Fruit fly (Drosophila melanogaster) whole organism, embryonic: ENCODE measurements around the gene spirit.

Experiments used
- Abd-B ChIP-seq: fragments of 200-800 bp; sonication (Bioruptor generic); optimal IDR thresholded peaks from 2 replicates; lab custom pipeline; 2018; ENCODE audit warnings: missing biosample characterization, mild to moderate bottlenecking, missing genetic modification characterization, moderate library complexity
- Asciz ChIP-seq: fragments of 200-800 bp; sonication (Bioruptor generic); optimal IDR thresholded peaks from 2 replicates; lab custom pipeline; 2017; ENCODE audit warnings: missing biosample characterization, mild to moderate bottlenecking, missing genetic modification characterization, missing genetic modification reagents
- C15 ChIP-seq: fragments of 200-800 bp; sonication (Bioruptor generic); IDR thresholded peaks from 3 replicates; pipeline ENCODE4 v1.3.6; 2022; ENCODE audit warnings: missing biosample characterization, missing genetic modification characterization
- CG10321 ChIP-seq: fragments of 200-800 bp; sonication (Bioruptor generic); IDR thresholded peaks from 2 replicates; pipeline ENCODE4 v1.3.6; 2022; ENCODE audit warnings: missing biosample characterization, missing genetic modification characterization
- CG11085 ChIP-seq: fragments of 200-800 bp; sonication (Bioruptor generic); IDR thresholded peaks from 2 replicates; pipeline ENCODE4 v1.3.6; 2022; ENCODE audit warnings: missing biosample characterization, missing genetic modification characterization
- CG11560 ChIP-seq: fragments of 200-800 bp; sonication (Bioruptor generic); IDR thresholded peaks from 3 replicates; pipeline ENCODE4 v1.3.6; 2022; ENCODE audit warnings: missing biosample characterization, missing genetic modification characterization
- CG14050 ChIP-seq: fragments of 200-800 bp; sonication (Bioruptor generic); IDR thresholded peaks from 3 replicates; pipeline ENCODE4 v1.3.6; 2022; ENCODE audit warnings: missing biosample characterization, missing genetic modification characterization
- CG14441 ChIP-seq: fragments of 200-800 bp; sonication (Bioruptor generic); IDR thresholded peaks from 2 replicates; pipeline ENCODE4 v1.3.6; 2022; ENCODE audit warnings: missing biosample characterization, missing genetic modification characterization
- CG14667 ChIP-seq: fragments of 200-800 bp; sonication (Bioruptor generic); IDR thresholded peaks from 2 replicates; pipeline ENCODE4 v1.3.6; 2022; ENCODE audit warnings: missing biosample characterization, missing genetic modification characterization
- CG16815 ChIP-seq: fragments of 200-800 bp; sonication (Bioruptor generic); optimal IDR thresholded peaks from 3 replicates; lab custom pipeline; 2017; ENCODE audit warnings: missing biosample characterization, mild to moderate bottlenecking, missing genetic modification characterization
- CG16863 ChIP-seq: fragments of 200-800 bp; sonication (Bioruptor generic); optimal IDR thresholded peaks from 3 replicates; lab custom pipeline; 2016; ENCODE audit warnings: missing biosample characterization, missing genetic modification characterization
- CG17361 ChIP-seq: fragments of 200-800 bp; sonication (Bioruptor generic); IDR thresholded peaks from 3 replicates; pipeline ENCODE4 v1.3.6; 2022; ENCODE audit warnings: missing biosample characterization, missing genetic modification characterization
- CG31388 ChIP-seq: fragments of 200-800 bp; sonication (Bioruptor generic); optimal IDR thresholded peaks from 2 replicates; lab custom pipeline; 2016; ENCODE audit warnings: missing biosample characterization, missing genetic modification characterization
- CG3281 ChIP-seq: fragments of 200-800 bp; sonication (Bioruptor generic); optimal IDR thresholded peaks from 3 replicates; lab custom pipeline; 2017; ENCODE audit warnings: missing biosample characterization, mild to moderate bottlenecking, missing genetic modification characterization
- CG42726 ChIP-seq: fragments of 200-800 bp; sonication (Bioruptor generic); IDR thresholded peaks from 2 replicates; pipeline ENCODE4 v1.3.6; 2022; ENCODE audit warnings: missing biosample characterization, missing genetic modification characterization; ENCODE audit not compliant: partially characterized antibody
- CG4328 ChIP-seq: fragments of 200-800 bp; sonication (Bioruptor generic); optimal IDR thresholded peaks from 3 replicates; lab custom pipeline; 2017; ENCODE audit warnings: missing biosample characterization, missing genetic modification reagents, missing genetic modification characterization
- CG4617 ChIP-seq: fragments of 200-800 bp; sonication (Bioruptor generic); optimal IDR thresholded peaks from 3 replicates; lab custom pipeline; 2016; ENCODE audit warnings: missing biosample characterization, missing genetic modification characterization, borderline replicate concordance
- CG4730 ChIP-seq: fragments of 200-800 bp; sonication (Bioruptor generic); IDR thresholded peaks from 2 replicates; pipeline ENCODE4 v1.3.6; 2022; ENCODE audit warnings: missing biosample characterization, missing genetic modification characterization
- CG5180 ChIP-seq: fragments of 200-800 bp; sonication (Bioruptor generic); optimal IDR thresholded peaks from 3 replicates; lab custom pipeline; 2017; ENCODE audit warnings: missing biosample characterization, missing genetic modification characterization, mild to moderate bottlenecking, moderate library complexity, missing genetic modification reagents
- CG5245 ChIP-seq: fragments of 200-800 bp; sonication (Bioruptor generic); optimal IDR thresholded peaks from 3 replicates; lab custom pipeline; 2016; ENCODE audit warnings: missing biosample characterization, missing genetic modification characterization
- CG6254 ChIP-seq: fragments of 200-800 bp; sonication (Bioruptor generic); optimal IDR thresholded peaks from 3 replicates; lab custom pipeline; 2017; ENCODE audit warnings: mild to moderate bottlenecking, missing biosample characterization, missing genetic modification reagents, missing genetic modification characterization
- CG6765 ChIP-seq: fragments of 200-800 bp; sonication (Bioruptor generic); optimal IDR thresholded peaks from 3 replicates; lab custom pipeline; 2017; ENCODE audit warnings: missing biosample characterization, mild to moderate bottlenecking, missing genetic modification characterization
- CG7271 ChIP-seq: fragments of 200-800 bp; sonication (Bioruptor generic); optimal IDR thresholded peaks from 2 replicates; lab custom pipeline; 2018; ENCODE audit warnings: missing biosample characterization, mild to moderate bottlenecking, missing genetic modification characterization, moderate library complexity
- CG7963 ChIP-seq: fragments of 200-800 bp; sonication (Bioruptor generic); IDR thresholded peaks from 3 replicates; pipeline ENCODE4 v1.3.6; 2022; ENCODE audit warnings: missing biosample characterization, missing genetic modification characterization; ENCODE audit not compliant: partially characterized antibody
- CG8765 ChIP-seq: fragments of 200-800 bp; sonication (Bioruptor generic); IDR thresholded peaks from 2 replicates; pipeline ENCODE4 v1.3.6; 2022; ENCODE audit warnings: missing biosample characterization, missing genetic modification characterization
- CG9876 ChIP-seq: fragments of 200-800 bp; sonication (Bioruptor generic); optimal IDR thresholded peaks from 2 replicates; lab custom pipeline; 2016; ENCODE audit warnings: missing biosample characterization, missing genetic modification characterization
- CTCF ChIP-seq: fragments of 200-800 bp; sonication (Bioruptor generic); optimal IDR thresholded peaks from 2 replicates; lab custom pipeline; 2017; ENCODE audit warnings: missing biosample characterization, mild to moderate bottlenecking, missing genetic modification characterization, moderate library complexity
- HLH4C ChIP-seq: fragments of 200-800 bp; sonication (Bioruptor generic); IDR thresholded peaks from 3 replicates; pipeline ENCODE4 v1.3.6; 2022; ENCODE audit warnings: missing biosample characterization, missing genetic modification characterization; ENCODE audit not compliant: partially characterized antibody
- HmgZ ChIP-seq: fragments of 200-800 bp; sonication (Bioruptor generic); optimal IDR thresholded peaks from 2 replicates; lab custom pipeline; 2018; ENCODE audit warnings: missing biosample characterization, mild to moderate bottlenecking, missing genetic modification characterization
- Hr3 ChIP-seq: fragments of 200-800 bp; sonication (Bioruptor generic); optimal IDR thresholded peaks from 3 replicates; lab custom pipeline; 2016; ENCODE audit warnings: missing biosample characterization, missing genetic modification characterization
- Hr39 ChIP-seq: fragments of >200 bp; optimal IDR thresholded peaks from 2 replicates; lab custom pipeline; 2017
- Mes4 ChIP-seq: fragments of 200-800 bp; sonication (Bioruptor generic); optimal IDR thresholded peaks from 2 replicates; lab custom pipeline; 2016; ENCODE audit warnings: missing biosample characterization, missing genetic modification characterization
- Neu2 ChIP-seq: fragments of 200-800 bp; sonication (Bioruptor generic); optimal IDR thresholded peaks from 3 replicates; lab custom pipeline; 2016; ENCODE audit warnings: missing biosample characterization, missing genetic modification characterization, borderline replicate concordance
- Nf-YA ChIP-seq: fragments of 200-800 bp; sonication (Bioruptor generic); IDR thresholded peaks from 2 replicates; pipeline ENCODE4 v1.3.6; 2022; ENCODE audit warnings: missing biosample characterization, missing genetic modification characterization
- Optix ChIP-seq: fragments of 200-800 bp; sonication (Bioruptor generic); IDR thresholded peaks from 3 replicates; pipeline ENCODE4 v1.3.6; 2022; ENCODE audit warnings: missing biosample characterization, missing genetic modification characterization
- Ssrp ChIP-seq: fragments of 200-800 bp; sonication (Bioruptor generic); optimal IDR thresholded peaks from 2 replicates; lab custom pipeline; 2018; ENCODE audit warnings: missing biosample characterization, mild to moderate bottlenecking, missing genetic modification characterization, moderate library complexity
- chm ChIP-seq: fragments of 200-800 bp; sonication (Bioruptor generic); IDR thresholded peaks from 2 replicates; pipeline ENCODE4 v1.3.6; 2022; ENCODE audit warnings: missing biosample characterization, missing genetic modification characterization
- gem ChIP-seq: fragments of 200-800 bp; sonication (Bioruptor generic); optimal IDR thresholded peaks from 2 replicates; lab custom pipeline; 2019; ENCODE audit warnings: missing biosample characterization, mild to moderate bottlenecking, missing genetic modification characterization, moderate library complexity
- gfzf ChIP-seq: fragments of 200-800 bp; sonication (Bioruptor generic); optimal IDR thresholded peaks from 2 replicates; lab custom pipeline; 2016; ENCODE audit warnings: missing biosample characterization, mild to moderate bottlenecking, missing genetic modification characterization, moderate library complexity
- ind ChIP-seq: fragments of 200-800 bp; sonication (Bioruptor generic); optimal IDR thresholded peaks from 3 replicates; lab custom pipeline; 2016; ENCODE audit warnings: missing biosample characterization, missing genetic modification characterization
- lbe ChIP-seq: fragments of 200-800 bp; sonication (Bioruptor generic); optimal IDR thresholded peaks from 2 replicates; lab custom pipeline; 2016; ENCODE audit warnings: missing biosample characterization, mild to moderate bottlenecking, missing genetic modification characterization
- pros ChIP-seq: fragments of 200-800 bp; sonication (Bioruptor generic); optimal IDR thresholded peaks from 3 replicates; lab custom pipeline; 2019; ENCODE audit warnings: missing biosample characterization, mild to moderate bottlenecking, missing genetic modification characterization, moderate library complexity
- ro ChIP-seq: fragments of 200-800 bp; sonication (Bioruptor generic); IDR thresholded peaks from 2 replicates; pipeline ENCODE4 v1.3.6; 2022; ENCODE audit warnings: missing biosample characterization, missing genetic modification characterization
- schlank ChIP-seq: fragments of 200-800 bp; sonication (Bioruptor generic); optimal IDR thresholded peaks from 2 replicates; lab custom pipeline; 2018; ENCODE audit warnings: missing biosample characterization, mild to moderate bottlenecking, missing genetic modification characterization
- seq ChIP-seq: fragments of 200-800 bp; sonication (Bioruptor generic); IDR thresholded peaks from 2 replicates; pipeline ENCODE4 v1.3.6; 2022; ENCODE audit warnings: missing biosample characterization, missing genetic modification characterization
- slou ChIP-seq: fragments of 200-800 bp; sonication (Bioruptor generic); optimal IDR thresholded peaks from 3 replicates; lab custom pipeline; 2016; ENCODE audit warnings: missing biosample characterization, missing genetic modification characterization
- tgo ChIP-seq: fragments of 200-800 bp; sonication (Bioruptor generic); IDR thresholded peaks from 3 replicates; pipeline ENCODE4 v1.3.6; 2022; ENCODE audit warnings: missing biosample characterization, missing genetic modification characterization
- tll ChIP-seq, 2 experiments: fragments of 200-800 bp in 1 of 2; fragments of >200 bp in 1 of 2; sonication (Bioruptor generic) in 1 of 2; optimal IDR thresholded peaks; 2 replicates each; lab custom pipeline; 2017 to 2019; ENCODE audit warnings: missing biosample characterization in 2 of 2, missing genetic modification characterization in 2 of 2, mild to moderate bottlenecking in 1 of 2, moderate library complexity in 1 of 2
- wdn ChIP-seq: fragments of 200-800 bp; sonication (Bioruptor generic); IDR thresholded peaks from 2 replicates; pipeline ENCODE4 v1.3.6; 2022; ENCODE audit warnings: missing biosample characterization, missing genetic modification characterization
- zf30C ChIP-seq: fragments of 200-800 bp; sonication (Bioruptor generic); optimal IDR thresholded peaks from 3 replicates; lab custom pipeline; 2018; ENCODE audit warnings: missing biosample characterization, mild to moderate bottlenecking, missing genetic modification characterization

spirit gene

dm6 chrX:8573744-8574484 is 521 bp upstream of the spirit start, which contains the start of gene CG12065 (continued):
- TF ChIP-seq CG3281 (GFP tag; lab: Kevin White, UChicago) (peak; percentile 42), CG8765 (no peak), zf30C (GFP tag; lab: Kevin White, UChicago) (no peak), CG17361 (peak; percentile 37; the same call in 1 of the 3 replicates), CG16863 (GFP tag; lab: Kevin White, UChicago) (no peak), CG5180 (GFP tag; lab: Kevin White, UChicago) (peak; percentile 42), CG9876 (GFP tag; lab: Kevin White, UChicago) (no peak), Mes4 (GFP tag; lab: Kevin White, UChicago) (no peak), HmgZ (tag; lab: Kevin White, UChicago) (peak; percentile 88), CG42726 (GFP tag; lab: Robert Waterston, UW) (0 out of 2 replicates have a peak, but pooled peaks have one; percentile 20), CG6765 (GFP tag; lab: Kevin White, UChicago) (no peak), chm (GFP tag; lab: Robert Waterston, UW) (peak; percentile 60; the same call in 1 of the 2 replicates), gem (tag; lab: Kevin White, UChicago) (peak; percentile 62), pros (GFP tag; lab: Kevin White, UChicago) (no peak), C15 (GFP tag; lab: Robert Waterston, UW) (0 out of 3 replicates have a peak, but pooled peaks have one; percentile 41), Hr3 (GFP tag; lab: Kevin White, UChicago) (no peak), CG4328 (GFP tag; lab: Kevin White, UChicago) (peak; percentile 70), gfzf (GFP tag; lab: Kevin White, UChicago) (peak; percentile 96), Asciz (GFP tag; lab: Kevin White, UChicago) (peak; percentile 86), CG6254 (GFP tag; lab: Kevin White, UChicago) (peak; percentile 71), CG31388 (GFP tag; lab: Kevin White, UChicago) (no peak), CG14667 (no peak), CG7963 (GFP tag; lab: Robert Waterston, UW) (no peak), CG14441 (no peak), schlank (tag; lab: Kevin White, UChicago) (no peak), ro (GFP tag; lab: Robert Waterston, UW) (no peak), Nf-YA (no peak), CG11560 (tag; lab: Robert Waterston, UW) (no peak), CG10321 (GFP tag; lab: Robert Waterston, UW) (no peak), CG16815 (GFP tag; lab: Kevin White, UChicago) (no peak), ind (no peak), Optix (GFP tag; lab: Robert Waterston, UW) (no peak), CG4617 (no peak), CG4730 (GFP tag; lab: Robert Waterston, UW) (no peak), Abd-B (GFP tag; lab: Kevin White, UChicago) (peak; percentile 32), Neu2 (no peak), Ssrp (no peak), CG11085 (GFP tag; lab: Robert Waterston, UW) (no peak), slou (GFP tag; lab: Kevin White, UChicago) (no peak), wdn (no peak), CG5245 (GFP tag; lab: Kevin White, UChicago) (no peak), tll (GFP tag; optimal IDR thresholded peaks at IDR 0.05; lab: Kevin White, UChicago) (no peak), HLH4C (GFP tag; lab: Robert Waterston, UW) (no peak), Hr39 (lab: Kevin White, UChicago) (no peak), lbe (no peak), CG14050 (no peak), CTCF (GFP tag; lab: Kevin White, UChicago) (peak; percentile 86), CG7271 (tag; lab: Kevin White, UChicago) (peak; percentile 60), seq (GFP tag; lab: Robert Waterston, UW) (peak; percentile 15; the same call in 1 of the 2 replicates), tgo (GFP tag; lab: Robert Waterston, UW) (no peak)
